Fruit fly (Drosophila melanogaster) whole organism, embryonic: ENCODE data around the gene pck.

Source experiments
- Blimp-1 ChIP-seq: fragments of 200-800 bp; sonication (Bioruptor generic); optimal IDR thresholded peaks from 3 replicates; lab custom pipeline; 2018; ENCODE audit warnings: missing biosample characterization, missing genetic modification characterization, mild to moderate bottlenecking, moderate library complexity, missing genetic modification reagents
- CG10321 ChIP-seq: fragments of 200-800 bp; sonication (Bioruptor generic); IDR thresholded peaks from 2 replicates; pipeline ENCODE4 v1.3.6; 2022; ENCODE audit warnings: missing biosample characterization, missing genetic modification characterization
- CG10654 ChIP-seq: fragments of 200-800 bp; sonication (Bioruptor generic); optimal IDR thresholded peaks from 2 replicates; lab custom pipeline; 2016; ENCODE audit warnings: missing biosample characterization, missing genetic modification characterization
- CG11696 ChIP-seq: fragments of 200-800 bp; sonication (Bioruptor generic); IDR thresholded peaks from 2 replicates; pipeline ENCODE4 v1.3.6; 2022; ENCODE audit warnings: missing biosample characterization, missing genetic modification characterization
- CG12104 ChIP-seq: fragments of 200-800 bp; sonication (Bioruptor generic); optimal IDR thresholded peaks from 3 replicates; lab custom pipeline; 2016; ENCODE audit warnings: missing biosample characterization, missing genetic modification characterization
- CG12744 ChIP-seq: fragments of 200-800 bp; sonication (Bioruptor generic); optimal IDR thresholded peaks from 2 replicates; lab custom pipeline; 2016; ENCODE audit warnings: missing biosample characterization, missing genetic modification characterization
- CG14014 ChIP-seq: fragments of 200-800 bp; sonication (Bioruptor generic); IDR thresholded peaks from 2 replicates; pipeline ENCODE4 v1.3.6; 2022; ENCODE audit warnings: missing biosample characterization, missing genetic modification characterization
- CG17359 ChIP-seq: fragments of 200-800 bp; sonication (Bioruptor generic); optimal IDR thresholded peaks from 3 replicates; lab custom pipeline; 2018; ENCODE audit warnings: missing biosample characterization, mild to moderate bottlenecking, missing genetic modification characterization, moderate library complexity
- CG1792 ChIP-seq: fragments of 200-800 bp; sonication (Bioruptor generic); optimal IDR thresholded peaks from 2 replicates; lab custom pipeline; 2016; ENCODE audit warnings: missing biosample characterization, missing genetic modification characterization
- CG2116 ChIP-seq: fragments of 200-800 bp; sonication (Bioruptor generic); optimal IDR thresholded peaks from 3 replicates; lab custom pipeline; 2018; ENCODE audit warnings: missing biosample characterization, mild to moderate bottlenecking, missing genetic modification characterization
- CG3995 ChIP-seq: fragments of 200-800 bp; sonication (Bioruptor generic); optimal IDR thresholded peaks from 3 replicates; lab custom pipeline; 2016; ENCODE audit warnings: missing biosample characterization, missing genetic modification characterization
- CG4328 ChIP-seq: fragments of 200-800 bp; sonication (Bioruptor generic); optimal IDR thresholded peaks from 3 replicates; lab custom pipeline; 2017; ENCODE audit warnings: missing biosample characterization, missing genetic modification reagents, missing genetic modification characterization
- CG4707 ChIP-seq: fragments of 200-800 bp; sonication (Bioruptor generic); optimal IDR thresholded peaks from 2 replicates; lab custom pipeline; 2018; ENCODE audit warnings: missing biosample characterization, mild to moderate bottlenecking, missing genetic modification characterization, moderate library complexity
- CG4730 ChIP-seq: fragments of 200-800 bp; sonication (Bioruptor generic); IDR thresholded peaks from 2 replicates; pipeline ENCODE4 v1.3.6; 2022; ENCODE audit warnings: missing biosample characterization, missing genetic modification characterization
- CG5245 ChIP-seq: fragments of 200-800 bp; sonication (Bioruptor generic); optimal IDR thresholded peaks from 3 replicates; lab custom pipeline; 2016; ENCODE audit warnings: missing biosample characterization, missing genetic modification characterization
- CG8089 ChIP-seq: fragments of 200-800 bp; sonication (Bioruptor generic); optimal IDR thresholded peaks from 3 replicates; lab custom pipeline; 2016; ENCODE audit warnings: missing biosample characterization, missing genetic modification characterization
- CG9437 ChIP-seq: fragments of 200-800 bp; sonication (Bioruptor generic); optimal IDR thresholded peaks from 2 replicates; lab custom pipeline; 2018; ENCODE audit warnings: missing biosample characterization, mild to moderate bottlenecking, missing genetic modification characterization
- CG9876 ChIP-seq: fragments of 200-800 bp; sonication (Bioruptor generic); optimal IDR thresholded peaks from 2 replicates; lab custom pipeline; 2016; ENCODE audit warnings: missing biosample characterization, missing genetic modification characterization
- Dbx ChIP-seq: fragments of 200-800 bp; sonication (Bioruptor generic); IDR thresholded peaks from 3 replicates; pipeline ENCODE4 v1.3.6; 2022; ENCODE audit warnings: missing biosample characterization, missing genetic modification characterization
- Deaf1 ChIP-seq: fragments of 200-800 bp; optimal IDR thresholded peaks from 3 replicates; lab custom pipeline; 2019; ENCODE audit warnings: missing biosample characterization, mild to moderate bottlenecking, missing genetic modification characterization, moderate library complexity
- Doc3 ChIP-seq: fragments of 200-800 bp; sonication (Bioruptor generic); IDR thresholded peaks from 3 replicates; pipeline ENCODE4 v1.3.6; 2022; ENCODE audit warnings: missing biosample characterization, missing genetic modification characterization; ENCODE audit not compliant: partially characterized antibody
- Drgx ChIP-seq: fragments of 200-800 bp; sonication (Bioruptor generic); IDR thresholded peaks from 2 replicates; pipeline ENCODE4 v1.3.6; 2022; ENCODE audit warnings: missing biosample characterization, missing genetic modification characterization
- ERR ChIP-seq: fragments of 200-800 bp; sonication (Bioruptor generic); optimal IDR thresholded peaks from 2 replicates; lab custom pipeline; 2016; ENCODE audit warnings: missing biosample characterization, missing genetic modification characterization
- Fer1 ChIP-seq: fragments of 200-800 bp; sonication (Bioruptor generic); optimal IDR thresholded peaks from 2 replicates; lab custom pipeline; 2017; ENCODE audit warnings: missing biosample characterization, mild to moderate bottlenecking, missing genetic modification characterization
- Gsc ChIP-seq: fragments of 200-800 bp; sonication (Bioruptor generic); IDR thresholded peaks from 2 replicates; pipeline ENCODE4 v1.3.6; 2022; ENCODE audit warnings: missing biosample characterization, missing genetic modification characterization
- HLH4C ChIP-seq: fragments of 200-800 bp; sonication (Bioruptor generic); IDR thresholded peaks from 3 replicates; pipeline ENCODE4 v1.3.6; 2022; ENCODE audit warnings: missing biosample characterization, missing genetic modification characterization; ENCODE audit not compliant: partially characterized antibody
- Hey ChIP-seq: fragments of 200-800 bp; sonication (Bioruptor generic); optimal IDR thresholded peaks from 3 replicates; lab custom pipeline; 2018; ENCODE audit warnings: missing biosample characterization, mild to moderate bottlenecking, missing genetic modification characterization
- Hmr ChIP-seq: fragments of 200-800 bp; sonication (Bioruptor generic); optimal IDR thresholded peaks from 3 replicates; lab custom pipeline; 2017; ENCODE audit warnings: mild to moderate bottlenecking, missing biosample characterization, missing genetic modification reagents, missing genetic modification characterization
- Hmx ChIP-seq: fragments of 200-800 bp; sonication (Bioruptor generic); optimal IDR thresholded peaks from 2 replicates; lab custom pipeline; 2016; ENCODE audit warnings: missing biosample characterization, missing genetic modification characterization
- Lpt ChIP-seq: fragments of >200 bp; optimal IDR thresholded peaks from 2 replicates; lab custom pipeline; 2018; ENCODE audit warnings: missing biosample characterization, missing genetic modification characterization
- NC2β ChIP-seq: fragments of 200-800 bp; sonication (Bioruptor generic); optimal IDR thresholded peaks from 2 replicates; lab custom pipeline; 2016; ENCODE audit warnings: missing biosample characterization, missing genetic modification characterization
- Nf-YB ChIP-seq: fragments of 200-800 bp; sonication (Bioruptor generic); optimal IDR thresholded peaks from 3 replicates; lab custom pipeline; 2019; ENCODE audit warnings: missing biosample characterization, mild to moderate bottlenecking, missing genetic modification characterization, moderate library complexity
- Nf-YC ChIP-seq: fragments of 200-800 bp; optimal IDR thresholded peaks from 3 replicates; lab custom pipeline; 2019; ENCODE audit warnings: missing biosample characterization, mild to moderate bottlenecking, missing genetic modification characterization, moderate library complexity
- Stat92E ChIP-seq, 3 experiments: fragments of >200 bp in 2 of 3; fragments of 200-800 bp in 1 of 3; sonication (Bioruptor generic) in 1 of 3; optimal IDR thresholded peaks; 2 replicates each; lab custom pipeline; 2017 to 2019; ENCODE audit warnings: missing biosample characterization in 3 of 3, missing genetic modification characterization in 3 of 3, mild to moderate bottlenecking in 1 of 3, moderate library complexity in 1 of 3
- TFAM ChIP-seq: fragments of 200-800 bp; sonication (Bioruptor generic); optimal IDR thresholded peaks from 2 replicates; lab custom pipeline; 2017; ENCODE audit warnings: missing biosample characterization, missing genetic modification characterization, inconsistent platforms
- al ChIP-seq: fragments of 200-800 bp; sonication (Bioruptor generic); IDR thresholded peaks from 2 replicates; pipeline ENCODE4 v1.3.6; 2022; ENCODE audit warnings: missing biosample characterization, missing genetic modification characterization
- btn ChIP-seq: fragments of 200-800 bp; sonication (Bioruptor generic); optimal IDR thresholded peaks from 2 replicates; lab custom pipeline; 2016; ENCODE audit warnings: missing biosample characterization, missing genetic modification characterization
- fu2 ChIP-seq: fragments of 200-800 bp; sonication (Bioruptor generic); optimal IDR thresholded peaks from 2 replicates; lab custom pipeline; 2016; ENCODE audit warnings: missing biosample characterization, missing genetic modification characterization
- grau ChIP-seq: fragments of 200-800 bp; optimal IDR thresholded peaks from 3 replicates; lab custom pipeline; 2019; ENCODE audit warnings: missing biosample characterization, mild to moderate bottlenecking, missing genetic modification characterization, moderate library complexity
- gt ChIP-seq: fragments of 200-800 bp; sonication (Bioruptor generic); IDR thresholded peaks from 2 replicates; pipeline ENCODE4 v1.3.6; 2022; ENCODE audit warnings: missing biosample characterization, missing genetic modification characterization
- hb ChIP-seq: fragments of 200-800 bp; sonication (Bioruptor generic); IDR thresholded peaks from 3 replicates; pipeline ENCODE4 v1.3.6; 2022; ENCODE audit warnings: missing biosample characterization, missing genetic modification characterization; ENCODE audit not compliant: partially characterized antibody
- lilli ChIP-seq: fragments of 200-800 bp; sonication (Bioruptor generic); optimal IDR thresholded peaks from 3 replicates; lab custom pipeline; 2016; ENCODE audit warnings: missing biosample characterization, missing genetic modification characterization
- nerfin-1 ChIP-seq: fragments of 200-800 bp; sonication (Bioruptor generic); optimal IDR thresholded peaks from 3 replicates; lab custom pipeline; 2019; ENCODE audit warnings: missing biosample characterization, mild to moderate bottlenecking, missing genetic modification characterization, moderate library complexity
- org-1 ChIP-seq: fragments of 200-800 bp; sonication (Bioruptor generic); optimal IDR thresholded peaks from 2 replicates; lab custom pipeline; 2017; ENCODE audit warnings: missing biosample characterization, missing genetic modification characterization
- pita ChIP-seq: fragments of 200-800 bp; sonication (Bioruptor generic); optimal IDR thresholded peaks from 2 replicates; lab custom pipeline; 2017; ENCODE audit warnings: missing biosample characterization, mild to moderate bottlenecking, missing genetic modification characterization
- schlank ChIP-seq: fragments of 200-800 bp; sonication (Bioruptor generic); optimal IDR thresholded peaks from 2 replicates; lab custom pipeline; 2018; ENCODE audit warnings: missing biosample characterization, mild to moderate bottlenecking, missing genetic modification characterization
- scrt ChIP-seq: fragments of 200-800 bp; sonication (Bioruptor generic); optimal IDR thresholded peaks from 2 replicates; lab custom pipeline; 2018; ENCODE audit warnings: missing biosample characterization, mild to moderate bottlenecking, missing genetic modification characterization, moderate library complexity
- sr ChIP-seq: fragments of 200-800 bp; sonication (Bioruptor generic); IDR thresholded peaks from 3 replicates; pipeline ENCODE4 v1.3.6; 2022; ENCODE audit warnings: missing biosample characterization, missing genetic modification characterization
- tgo ChIP-seq: fragments of 200-800 bp; sonication (Bioruptor generic); IDR thresholded peaks from 3 replicates; pipeline ENCODE4 v1.3.6; 2022; ENCODE audit warnings: missing biosample characterization, missing genetic modification characterization
- vfl ChIP-seq: fragments of 200-800 bp; sonication (Bioruptor generic); optimal IDR thresholded peaks from 2 replicates; lab custom pipeline; 2016; ENCODE audit warnings: missing biosample characterization, missing genetic modification characterization
- zf30C ChIP-seq: fragments of 200-800 bp; sonication (Bioruptor generic); optimal IDR thresholded peaks from 3 replicates; lab custom pipeline; 2018; ENCODE audit warnings: missing biosample characterization, mild to moderate bottlenecking, missing genetic modification characterization

pck gene

DNA sequence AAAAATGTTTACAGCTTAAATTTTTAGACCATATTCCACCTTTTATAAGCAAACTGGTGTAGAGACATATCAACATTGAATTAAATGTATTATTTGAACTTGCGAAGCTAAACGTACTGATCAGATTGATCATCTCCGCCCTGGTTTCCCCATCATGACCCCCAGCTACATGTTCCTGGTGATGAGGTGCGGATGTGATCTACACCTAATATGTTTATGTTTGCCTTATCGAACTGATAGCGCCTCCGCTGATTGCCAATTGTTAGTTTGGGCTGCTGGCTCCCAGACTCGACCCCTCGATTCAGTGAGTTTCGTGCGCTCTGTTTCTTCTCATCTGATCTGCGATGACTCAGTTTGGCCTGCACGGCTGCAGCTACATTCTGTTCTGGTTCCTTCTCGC, 1.8 kb downstream of the pck start, which contains the start of gene CG14780:
TSS of gene CG14780 (plus strand) at position 301 of the 400 bp plus-strand sequence.
- TF ChIP-seq CG17359 (tag; lab: Kevin White, UChicago) (no peak), Dbx (no peak), CG5245 (no peak), al (GFP tag; lab: Robert Waterston, UW) (no peak), sr (GFP tag; lab: Robert Waterston, UW) (no peak), CG12744 (GFP tag; lab: Kevin White, UChicago) (no peak), ERR (GFP tag; lab: Kevin White, UChicago) (no peak), nerfin-1 (tag; lab: Kevin White, UChicago) (no peak), CG11696 (GFP tag; lab: Robert Waterston, UW) (no peak), Blimp-1 (GFP tag; lab: Kevin White, UChicago) (no peak), lilli (GFP tag; lab: Kevin White, UChicago) (no peak), zf30C (GFP tag; lab: Kevin White, UChicago) (no peak), vfl (GFP tag; lab: Kevin White, UChicago) (no peak), CG1792 (GFP tag; lab: Kevin White, UChicago) (no peak), fu2 (no peak), gt (GFP tag; lab: Robert Waterston, UW) (no peak)
- TF ChIP-seq, all 482 proteins: peak for 0

DNA sequence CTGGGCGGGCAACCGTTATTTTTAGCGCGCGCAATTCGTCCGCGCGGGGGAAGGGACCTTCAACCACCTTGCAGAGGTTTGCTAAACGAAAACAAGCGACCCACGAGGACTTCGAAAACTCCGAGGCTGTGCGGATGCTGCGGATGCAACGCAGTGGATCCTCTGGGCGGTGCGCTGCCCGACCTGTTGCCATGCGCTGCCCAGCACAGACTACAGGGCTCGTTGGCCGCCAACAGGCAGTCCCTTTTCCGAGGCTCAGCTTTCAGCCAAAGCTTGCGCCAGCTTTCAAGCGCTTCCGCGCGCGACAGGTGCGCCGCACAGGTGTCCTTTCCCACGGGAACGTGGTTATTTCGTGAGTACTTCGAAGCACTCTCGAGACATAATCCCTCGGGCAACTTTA, 6.0 kb downstream of the pck start:
- TF ChIP-seq CG10321: no peak
- TF ChIP-seq scrt: peak; percentile 92
- TF ChIP-seq TFAM (GFP tag; lab: Kevin White, UChicago): no peak
- TF ChIP-seq CG12104 (GFP tag; lab: Kevin White, UChicago): no peak
- no peak for TF ChIP-seq CG3995
- TF ChIP-seq schlank (tag; lab: Kevin White, UChicago): no peak
- TF ChIP-seq HLH4C (GFP tag; lab: Robert Waterston, UW): no peak
- TF ChIP-seq CG9876 (GFP tag; lab: Kevin White, UChicago): no peak
- TF ChIP-seq CG2116 (GFP tag; lab: Kevin White, UChicago): no peak
- no peak for TF ChIP-seq org-1 (GFP tag; lab: Kevin White, UChicago)
- TF ChIP-seq tgo (GFP tag; lab: Robert Waterston, UW): no peak
- no peak for TF ChIP-seq Nf-YC (tag; lab: Kevin White, UChicago)
- TF ChIP-seq Hmx (GFP tag; lab: Kevin White, UChicago): no peak
- no peak for TF ChIP-seq Lpt (GFP tag; lab: Kevin White, UChicago)
- TF ChIP-seq CG9437: no peak
- no peak for TF ChIP-seq Hey (tag; lab: Kevin White, UChicago)
- TF ChIP-seq Deaf1: peak; percentile 43
- peak; percentile 87 for TF ChIP-seq Fer1 (GFP tag; lab: Kevin White, UChicago)
- 0 out of 2 replicates have a peak, but pooled peaks have one; percentile 3 for TF ChIP-seq Drgx (GFP tag; lab: Robert Waterston, UW)
- no peak for TF ChIP-seq pita (GFP tag; lab: Kevin White, UChicago)
- TF ChIP-seq Stat92E (GFP tag; optimal IDR thresholded peaks at IDR 0.05; lab: Kevin White, UChicago): no peak

DNA sequence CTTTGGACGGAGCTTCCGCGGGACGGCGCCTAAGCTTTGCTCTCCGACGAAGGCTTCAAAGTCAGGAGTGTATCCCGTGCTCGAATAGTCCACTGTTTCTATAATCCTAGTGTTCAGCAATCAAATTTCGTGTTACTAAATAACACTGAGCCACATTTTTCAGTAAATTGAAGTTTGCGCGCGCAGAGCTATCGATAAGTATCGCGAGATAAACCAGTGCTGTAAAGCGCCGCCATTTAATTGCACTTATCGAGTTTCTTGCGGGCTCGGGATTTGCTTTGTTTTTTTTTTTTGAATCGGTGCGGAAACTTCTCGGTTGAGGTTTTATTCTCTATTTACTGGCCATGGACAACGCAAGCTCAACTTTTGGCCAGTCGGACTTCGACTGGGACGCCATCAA, 6.4 kb downstream of the pck start, which contains the start of the genes Rab27 and mei-38:
TSS of gene Rab27 (minus strand) at position 127 of the 400 bp plus-strand sequence.
TSS of gene mei-38 (plus strand) at position 216 of the 400 bp plus-strand sequence.
- TF ChIP-seq NC2β (GFP tag; lab: Kevin White, UChicago): no peak
- no peak for TF ChIP-seq btn (GFP tag; lab: Kevin White, UChicago)
- 0 out of 3 replicates have a peak, but pooled peaks have one; percentile 35 for TF ChIP-seq Doc3 (GFP tag; lab: Robert Waterston, UW)
- no peak for TF ChIP-seq CG4707 (GFP tag; lab: Kevin White, UChicago)
- TF ChIP-seq Hmr: no peak
- no peak for TF ChIP-seq CG10654 (GFP tag; lab: Kevin White, UChicago)
- TF ChIP-seq Gsc (GFP tag; lab: Robert Waterston, UW): no peak
- TF ChIP-seq CG4730 (GFP tag; lab: Robert Waterston, UW): no peak
- no peak for TF ChIP-seq CG8089
- TF ChIP-seq CG4328 (GFP tag; lab: Kevin White, UChicago): no peak
- TF ChIP-seq grau (tag; lab: Kevin White, UChicago): no peak
- no peak for TF ChIP-seq CG5245
- no peak for TF ChIP-seq hb (GFP tag; lab: Robert Waterston, UW)
- TF ChIP-seq CG14014 (GFP tag; lab: Robert Waterston, UW): no peak
- no peak for TF ChIP-seq org-1 (GFP tag; lab: Kevin White, UChicago)
- no peak for TF ChIP-seq Nf-YB
